Fruit fly (Drosophila melanogaster) whole organism, pupa: Measurements from ENCODE around the gene CG31635.

ENCODE experiments used
- CG12605 ChIP-seq: fragments of 200-800 bp; sonication (Bioruptor generic); IDR thresholded peaks from 2 replicates; pipeline ENCODE4 v1.3.6; 2022; ENCODE audit warnings: missing biosample characterization, missing genetic modification characterization
- CG14655 ChIP-seq: fragments of 200-800 bp; sonication (Bioruptor generic); optimal IDR thresholded peaks from 3 replicates; lab custom pipeline; 2017; ENCODE audit warnings: mild to moderate bottlenecking, missing biosample characterization, missing genetic modification reagents, missing genetic modification characterization
- CG15710 ChIP-seq: fragments of 200-800 bp; sonication (Bioruptor generic); optimal IDR thresholded peaks from 2 replicates; lab custom pipeline; 2018; ENCODE audit warnings: missing biosample characterization, mild to moderate bottlenecking, missing genetic modification characterization, moderate library complexity
- CG32121 ChIP-seq: fragments of 200-800 bp; sonication (Bioruptor generic); IDR thresholded peaks from 2 replicates; pipeline ENCODE4 v1.3.6; 2022; ENCODE audit warnings: missing biosample characterization, missing genetic modification characterization
- CG34367 ChIP-seq: fragments of 200-800 bp; sonication (Bioruptor generic); optimal IDR thresholded peaks from 2 replicates; lab custom pipeline; 2018; ENCODE audit warnings: missing biosample characterization, mild to moderate bottlenecking, missing genetic modification characterization
- CG8301 ChIP-seq: fragments of 200-800 bp; sonication (Bioruptor generic); optimal IDR thresholded peaks from 2 replicates; lab custom pipeline; 2018; ENCODE audit warnings: missing biosample characterization, mild to moderate bottlenecking, missing genetic modification characterization
- CG9948 ChIP-seq: fragments of 200-800 bp; sonication (Bioruptor generic); optimal IDR thresholded peaks from 2 replicates; lab custom pipeline; 2018; ENCODE audit warnings: missing biosample characterization, mild to moderate bottlenecking, missing genetic modification characterization, moderate library complexity
- EcR ChIP-seq: fragments of 200-800 bp; sonication (Bioruptor generic); optimal IDR thresholded peaks from 3 replicates; lab custom pipeline; 2019; ENCODE audit warnings: missing biosample characterization, missing genetic modification characterization, mild to moderate bottlenecking, moderate library complexity, missing genetic modification reagents
- Ets98B ChIP-seq: fragments of 200-800 bp; sonication (Bioruptor generic); IDR thresholded peaks from 2 replicates; pipeline ENCODE4 v1.3.6; 2022; ENCODE audit warnings: missing biosample characterization, missing genetic modification characterization
- Pif1B ChIP-seq: fragments of 200-800 bp; sonication (Bioruptor generic); optimal IDR thresholded peaks from 3 replicates; lab custom pipeline; 2016; ENCODE audit warnings: missing biosample characterization, missing genetic modification characterization
- Snoo ChIP-seq: fragments of 200-800 bp; sonication (Bioruptor generic); optimal IDR thresholded peaks from 3 replicates; lab custom pipeline; 2017; ENCODE audit warnings: missing biosample characterization, mild to moderate bottlenecking, missing genetic modification characterization, inconsistent platforms
- gl ChIP-seq: fragments of 200-800 bp; sonication (Bioruptor generic); optimal IDR thresholded peaks from 2 replicates; lab custom pipeline; 2018; ENCODE audit warnings: missing biosample characterization, mild to moderate bottlenecking, missing genetic modification characterization
- rn ChIP-seq: fragments of 200-800 bp; sonication (Bioruptor generic); IDR thresholded peaks from 2 replicates; pipeline ENCODE4 v1.3.6; 2022; ENCODE audit warnings: missing biosample characterization, missing genetic modification characterization

dm6 chr2L:6601018-6601505, 47.9 kb downstream of the CG31635 start, which contains the start of gene Dpp10:
- peak; percentile 89 for TF ChIP-seq Ets98B
- TF ChIP-seq CG34367 (tag; lab: Kevin White, UChicago), result peak; percentile 56
- TF ChIP-seq CG32121 (GFP tag; lab: Robert Waterston, UW), result peak; percentile 88
- TF ChIP-seq CG9948 (tag; lab: Kevin White, UChicago), result no peak
- peak; percentile 58 for TF ChIP-seq Snoo (tag; lab: Kevin White, UChicago)
- peak; percentile 73 for TF ChIP-seq CG14655 (GFP tag; lab: Kevin White, UChicago)
- peak; percentile 55 for TF ChIP-seq Pif1B
- TF ChIP-seq gl (tag; lab: Kevin White, UChicago), result no peak
- no peak for TF ChIP-seq EcR (GFP tag; lab: Kevin White, UChicago)
- TF ChIP-seq CG12605 (GFP tag; lab: Robert Waterston, UW), result peak; percentile 79
- peak; percentile 66 for TF ChIP-seq CG8301 (tag; lab: Kevin White, UChicago)
- TF ChIP-seq rn (GFP tag; lab: Robert Waterston, UW), result 0 out of 2 replicates have a peak, but pooled peaks have one; percentile 17
- TF ChIP-seq CG15710 (tag; lab: Kevin White, UChicago), result peak; percentile 72
